Fruit fly (Drosophila melanogaster): Measurements from ENCODE around the gene CG12121.

The CG12121 gene

DNA sequence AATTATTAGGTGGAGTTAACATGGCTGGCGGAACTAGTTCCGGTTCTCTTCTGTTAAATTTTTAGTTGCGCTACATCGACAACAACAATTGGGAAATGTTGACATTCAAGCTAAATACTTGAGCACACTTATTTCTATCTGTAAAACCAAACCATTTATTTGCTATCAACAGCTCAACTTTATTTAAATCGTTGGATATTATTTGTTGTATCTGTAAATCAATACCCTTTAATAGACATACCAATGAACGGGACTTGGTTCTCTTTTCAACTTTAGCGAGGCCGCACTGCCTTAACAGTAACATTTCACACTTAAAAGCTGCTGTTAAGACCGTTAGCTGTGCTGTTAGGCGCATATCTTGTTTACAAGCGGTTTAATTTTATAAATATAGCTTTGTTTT lies 38.6 kb downstream of the CG12121 start, which contains the start of gene CG12106 (continued):
- TF ChIP-seq CG2889 (GFP tag; IDR thresholded peaks at IDR 0.05): no peak
- no peak for TF ChIP-seq CG3163 (GFP tag; optimal IDR thresholded peaks at IDR 0.05)
- no peak for TF ChIP-seq CG6683 (GFP tag; optimal IDR thresholded peaks at IDR 0.05)
- TF ChIP-seq Sry-β (GFP tag; optimal IDR thresholded peaks at IDR 0.05): no peak
- TF ChIP-seq CG9609 (GFP tag; optimal IDR thresholded peaks at IDR 0.05): peak; percentile 32
- TF ChIP-seq phol (tag; optimal IDR thresholded peaks at IDR 0.05): peak; percentile 50
- TF ChIP-seq CG17802 (tag; optimal IDR thresholded peaks at IDR 0.05): no peak
- TF ChIP-seq mirr (GFP tag; optimal IDR thresholded peaks at IDR 0.05): peak; percentile 34
- TF ChIP-seq CG10462 (GFP tag; optimal IDR thresholded peaks at IDR 0.05): no peak
- TF ChIP-seq fru (optimal IDR thresholded peaks at IDR 0.05): no peak
- no peak for TF ChIP-seq Stat92E (GFP tag; optimal IDR thresholded peaks at IDR 0.05)
- TF ChIP-seq sug (tag; optimal IDR thresholded peaks at IDR 0.05): peak; percentile 56
- TF ChIP-seq CG31365 (tag; optimal IDR thresholded peaks at IDR 0.05): no peak
- TF ChIP-seq Hmr (GFP tag; optimal IDR thresholded peaks at IDR 0.05): no peak
- TF ChIP-seq CG18599 (GFP tag; optimal IDR thresholded peaks at IDR 0.05): peak; percentile 62
- TF ChIP-seq sna (GFP tag; IDR thresholded peaks at IDR 0.05; ENCODE audit: partially characterized antibody): no peak
- peak; percentile 19 for TF ChIP-seq schlank (tag; optimal IDR thresholded peaks at IDR 0.05)
- TF ChIP-seq fu2 (GFP tag; optimal IDR thresholded peaks at IDR 0.05): no peak
- no peak for TF ChIP-seq repo (GFP tag; optimal IDR thresholded peaks at IDR 0.05)
- TF ChIP-seq usp (GFP tag; optimal IDR thresholded peaks at IDR 0.05): no peak
- TF ChIP-seq B-H1 (GFP tag; IDR thresholded peaks at IDR 0.05): 0 out of 3 replicates have a peak, but pooled peaks have one; percentile 20
- no peak for TF ChIP-seq luna (GFP tag; optimal IDR thresholded peaks at IDR 0.05)
- TF ChIP-seq Awh (GFP tag; IDR thresholded peaks at IDR 0.05): no peak
- TF ChIP-seq CG5180 (GFP tag; optimal IDR thresholded peaks at IDR 0.05): no peak
- TF ChIP-seq CG31224 (GFP tag; IDR thresholded peaks at IDR 0.05): no peak
- TF ChIP-seq Lpt (GFP tag; optimal IDR thresholded peaks at IDR 0.05): no peak
- TF ChIP-seq psq (GFP tag; optimal IDR thresholded peaks at IDR 0.05): no peak
- TF ChIP-seq CG10979 (tag; optimal IDR thresholded peaks at IDR 0.05): peak; percentile 16
- peak; percentile 20 for TF ChIP-seq bcd (GFP tag; optimal IDR thresholded peaks at IDR 0.05)
- no peak for TF ChIP-seq unc-4 (GFP tag; IDR thresholded peaks at IDR 0.05; ENCODE audit: partially characterized antibody)
- TF ChIP-seq Rx (GFP tag; IDR thresholded peaks at IDR 0.05): 0 out of 2 replicates have a peak, but pooled peaks have one; percentile 37
- peak; percentile 49 for TF ChIP-seq Xbp1 (GFP tag; optimal IDR thresholded peaks at IDR 0.05)
- no peak for TF ChIP-seq sr (GFP tag; IDR thresholded peaks at IDR 0.05)
- no peak for TF ChIP-seq cas (GFP tag; IDR thresholded peaks at IDR 0.05)
- TF ChIP-seq mld (GFP tag; IDR thresholded peaks at IDR 0.05; ENCODE audit: partially characterized antibody): no peak
- TF ChIP-seq slbo (GFP tag; IDR thresholded peaks at IDR 0.05): peak; percentile 72
- TF ChIP-seq oc (tag; optimal IDR thresholded peaks at IDR 0.05): no peak
- TF ChIP-seq CG8388 (GFP tag; optimal IDR thresholded peaks at IDR 0.05): peak; percentile 18
- no peak for TF ChIP-seq ATbp (GFP tag; optimal IDR thresholded peaks at IDR 0.05)
- peak; percentile 43 for TF ChIP-seq PHDP (tag; optimal IDR thresholded peaks at IDR 0.05)
- peak; percentile 13 for TF ChIP-seq nom (GFP tag; optimal IDR thresholded peaks at IDR 0.05)
- TF ChIP-seq Sin3A (optimal IDR thresholded peaks at IDR 0.05): no peak
- no peak for TF ChIP-seq CG15073 (GFP tag; optimal IDR thresholded peaks at IDR 0.05)
- no peak for TF ChIP-seq CG1792 (GFP tag; optimal IDR thresholded peaks at IDR 0.05)
- TF ChIP-seq CG10321 (GFP tag; IDR thresholded peaks at IDR 0.05): no peak
- TF ChIP-seq crc (GFP tag; optimal IDR thresholded peaks at IDR 0.05): peak; percentile 14
- no peak for TF ChIP-seq salm (tag; optimal IDR thresholded peaks at IDR 0.05)
- no peak for TF ChIP-seq ash1 (GFP tag; optimal IDR thresholded peaks at IDR 0.05)
- TF ChIP-seq disco-r (GFP tag; optimal IDR thresholded peaks at IDR 0.05): no peak
- TF ChIP-seq CG4360 (GFP tag; IDR thresholded peaks at IDR 0.05): peak; percentile 62; the same call in 1 of the 2 replicates
- TF ChIP-seq tin (GFP tag; optimal IDR thresholded peaks at IDR 0.05): peak; percentile 18
- TF ChIP-seq fd102C (GFP tag; optimal IDR thresholded peaks at IDR 0.05): no peak

Measured in whole organism, embryonic.